Fruit fly (Drosophila melanogaster) S2 (cell line): ENCODE results near the gene Ranbp21.

Experiments
- CG8478 ChIP-seq: fragments of >200 bp; optimal IDR thresholded peaks from 2 replicates; lab custom pipeline; 2018
- CTCF ChIP-seq, 2 experiments: fragments of >200 bp; optimal IDR thresholded peaks; 2 replicates each; lab custom pipeline; 2018

Ranbp21 gene

dm6 chrX:19637002-19637420, 15.1 kb downstream of the Ranbp21 start:
- TF ChIP-seq CG8478 (lab: Kevin White, UChicago) (no peak), CTCF (optimal IDR thresholded peaks at IDR 0.05; lab: Kevin White, UChicago) (no peak)

- no peak for TF ChIP-seq CTCF (optimal IDR thresholded peaks at IDR 0.05; lab: Kevin White, UChicago)
- no peak for TF ChIP-seq CG8478 (lab: Kevin White, UChicago)
Observed at dm6 chrX:19631365-19631832, 20.7 kb downstream of the Ranbp21 start.

- TF ChIP-seq CTCF (optimal IDR thresholded peaks at IDR 0.05; lab: Kevin White, UChicago) (no peak), CG8478 (lab: Kevin White, UChicago) (no peak)
Observed at dm6 chrX:19625405-19625804, 26.7 kb downstream of the Ranbp21 start, which contains the start of gene CG14212. Gene CG14212 (plus strand): TSS chrX:19625705.

- no peak for TF ChIP-seq CTCF (optimal IDR thresholded peaks at IDR 0.05; lab: Kevin White, UChicago)
- TF ChIP-seq CG8478 (lab: Kevin White, UChicago) = no peak
Observed at dm6 chrX:19622924-19623323, 29.1 kb downstream of the Ranbp21 start, which contains the start of the genes Naa20A and MKP-4. Gene Naa20A (minus strand): TSS chrX:19623074. Gene MKP-4 (plus strand): TSS chrX:19623114.

- no peak for TF ChIP-seq CTCF (optimal IDR thresholded peaks at IDR 0.05; lab: Kevin White, UChicago)
- no peak for TF ChIP-seq CG8478 (lab: Kevin White, UChicago)
Observed at dm6 chrX:19621145-19621544, 30.9 kb downstream of the Ranbp21 start, which contains the start of gene CG14221. Gene CG14221 (minus strand): TSS chrX:19621245.

dm6 chrX:19618183-19618740, 33.8 kb downstream of the Ranbp21 start, which contains the start of the genes Pstk and Tim9b:
Gene Pstk (minus strand): TSS chrX:19618537.
Gene Tim9b (minus strand): TSS chrX:19618537.
- TF ChIP-seq CTCF (optimal IDR thresholded peaks at IDR 0.05; lab: Kevin White, UChicago) (no peak), CG8478 (lab: Kevin White, UChicago) (no peak)

- TF ChIP-seq CG8478 (lab: Kevin White, UChicago) = no peak
- TF ChIP-seq CTCF (optimal IDR thresholded peaks at IDR 0.05; lab: Kevin White, UChicago) = no peak
Observed at dm6 chrX:19615990-19616663, 35.9 kb downstream of the Ranbp21 start, which contains the start of gene CG14210. Gene CG14210 (plus strand): TSS chrX:19616196.

- TF ChIP-seq CG8478 (lab: Kevin White, UChicago) (no peak), CTCF (optimal IDR thresholded peaks at IDR 0.05; lab: Kevin White, UChicago) (no peak)
Observed at dm6 chrX:19613473-19613872, 38.6 kb downstream of the Ranbp21 start.

- TF ChIP-seq CG8478 (lab: Kevin White, UChicago) = no peak
Observed at dm6 chrX:19611226-19611625, 40.8 kb downstream of the Ranbp21 start, which contains the start of the genes Shawn and Tyler. Gene Shawn (plus strand): TSS chrX:19611526. Gene Tyler (plus strand): TSS chrX:19611526.

- no peak for TF ChIP-seq CG8478 (lab: Kevin White, UChicago)
- no peak for TF ChIP-seq CTCF (optimal IDR thresholded peaks at IDR 0.05; lab: Kevin White, UChicago)
Observed at dm6 chrX:19608042-19608609, 43.9 kb downstream of the Ranbp21 start.

dm6 chrX:19606971-19607370, 45.1 kb downstream of the Ranbp21 start:
- TF ChIP-seq CTCF (optimal IDR thresholded peaks at IDR 0.05; lab: Kevin White, UChicago) = no peak
- no peak for TF ChIP-seq CG8478 (lab: Kevin White, UChicago)

- TF ChIP-seq CG8478 (lab: Kevin White, UChicago) (no peak), CTCF (optimal IDR thresholded peaks at IDR 0.05; lab: Kevin White, UChicago) (no peak)
Observed at dm6 chrX:19606558-19606957, 45.5 kb downstream of the Ranbp21 start.

- TF ChIP-seq CG8478 (lab: Kevin White, UChicago) = no peak
- TF ChIP-seq CTCF (optimal IDR thresholded peaks at IDR 0.05; lab: Kevin White, UChicago) = no peak
Observed at dm6 chrX:19605915-19606314, 46.2 kb downstream of the Ranbp21 start.

dm6 chrX:19604997-19605396, 47.1 kb downstream of the Ranbp21 start, which contains the start of gene CG14207:
Gene CG14207 (plus strand): TSS chrX:19605199.
- no peak for TF ChIP-seq CTCF (optimal IDR thresholded peaks at IDR 0.05; lab: Kevin White, UChicago)
- TF ChIP-seq CG8478 (lab: Kevin White, UChicago) = no peak

dm6 chrX:19603953-19604352, 48.1 kb downstream of the Ranbp21 start:
- no peak for TF ChIP-seq CTCF (optimal IDR thresholded peaks at IDR 0.05; lab: Kevin White, UChicago)
- no peak for TF ChIP-seq CG8478 (lab: Kevin White, UChicago)
